Fruit fly (Drosophila melanogaster): ENCODE measurements around the gene Snx21.

DNA sequence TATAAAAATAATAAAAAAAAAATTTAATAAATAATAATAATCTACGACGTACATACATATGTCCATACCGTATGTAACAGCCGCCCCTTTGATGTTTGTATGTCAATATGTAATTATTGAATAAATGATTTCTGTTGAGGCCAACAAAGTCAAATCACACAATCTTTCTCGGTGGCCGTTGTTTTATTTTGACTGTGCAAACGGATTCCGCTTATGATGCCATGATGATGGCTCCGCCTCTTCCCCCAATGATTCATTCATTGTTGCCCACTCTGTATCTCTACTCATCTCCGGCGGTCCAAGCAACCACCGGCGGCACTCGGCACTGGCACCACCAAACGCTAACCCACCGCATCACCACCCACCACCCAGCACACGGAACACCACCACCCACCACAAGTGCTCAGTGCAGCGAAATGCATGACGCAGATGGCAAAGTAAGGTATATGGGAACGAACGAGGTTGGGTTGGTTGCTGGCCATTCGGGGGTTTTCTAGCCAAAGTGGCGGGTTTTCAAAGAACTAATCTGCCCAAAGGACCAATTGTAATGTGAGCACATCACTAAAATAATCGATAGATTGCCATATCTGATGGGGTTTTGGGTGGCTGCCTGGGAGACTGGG, 16.2 kb downstream of the Snx21 start:
- TF ChIP-seq Myc (optimal IDR thresholded peaks at IDR 0.05) (no peak), Sin3A (optimal IDR thresholded peaks at IDR 0.05) (no peak), psq (optimal IDR thresholded peaks at IDR 0.05) (no peak)
